Fruit fly (Drosophila melanogaster) whole organism, pupa: ENCODE results near the gene CG15533.
A peak's percentile ranks its signal among the peaks of the same experiment; 100 is the strongest.

Source experiments
- CG34367 ChIP-seq: fragments of 200-800 bp; sonication (Bioruptor generic); optimal IDR thresholded peaks from 2 replicates; lab custom pipeline; 2018; ENCODE audit warnings: missing biosample characterization, mild to moderate bottlenecking, missing genetic modification characterization
- CG8301 ChIP-seq: fragments of 200-800 bp; sonication (Bioruptor generic); optimal IDR thresholded peaks from 2 replicates; lab custom pipeline; 2018; ENCODE audit warnings: missing biosample characterization, mild to moderate bottlenecking, missing genetic modification characterization
- Ets98B ChIP-seq: fragments of 200-800 bp; sonication (Bioruptor generic); IDR thresholded peaks from 2 replicates; pipeline ENCODE4 v1.3.6; 2022; ENCODE audit warnings: missing biosample characterization, missing genetic modification characterization
- Pif1A ChIP-seq: fragments of 200-800 bp; sonication (Bioruptor generic); optimal IDR thresholded peaks from 3 replicates; lab custom pipeline; 2016; ENCODE audit warnings: missing biosample characterization, missing genetic modification characterization
- fd96Ca ChIP-seq: fragments of 200-800 bp; sonication (Bioruptor generic); IDR thresholded peaks from 3 replicates; pipeline ENCODE4 v1.3.6; 2022; ENCODE audit warnings: missing biosample characterization, missing genetic modification characterization
- rn ChIP-seq: fragments of 200-800 bp; sonication (Bioruptor generic); IDR thresholded peaks from 2 replicates; pipeline ENCODE4 v1.3.6; 2022; ENCODE audit warnings: missing biosample characterization, missing genetic modification characterization

dm6 chr3R:30388215-30388871 lies 40.3 kb upstream of the CG15533 start:
- TF ChIP-seq CG8301 (tag; lab: Kevin White, UChicago) (peak; percentile 96), fd96Ca (GFP tag; lab: Robert Waterston, UW) (peak; percentile 93), Ets98B (GFP tag; lab: Robert Waterston, UW) (no peak; the same call in 1 of the 2 replicates), CG34367 (peak; percentile 92), Pif1A (GFP tag; lab: Kevin White, UChicago) (peak; percentile 93), rn (GFP tag; lab: Robert Waterston, UW) (peak; percentile 72; the same call in 1 of the 2 replicates)
